Worm (Caenorhabditis elegans): ENCODE data around the gene ags-3.

Gene ags-3

DNA sequence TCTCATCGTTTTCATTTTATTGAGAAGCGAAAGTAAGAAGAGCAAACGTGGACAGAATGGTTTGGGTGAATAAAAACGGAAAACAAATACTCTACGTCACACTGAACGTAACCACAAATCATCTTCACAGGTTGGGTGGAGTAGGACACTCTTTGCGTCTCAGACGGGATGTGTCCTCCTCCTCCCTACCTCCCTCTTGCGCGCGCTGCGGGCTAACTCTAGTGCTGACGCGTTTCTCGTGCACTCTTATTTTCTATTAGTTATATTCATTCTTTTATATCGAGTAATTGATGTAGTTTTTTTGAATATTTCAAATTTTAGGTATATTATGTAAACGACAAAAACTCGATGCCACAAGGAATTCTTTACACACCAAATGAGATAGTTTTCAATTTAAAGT is 59.4 kb downstream of the ags-3 start, which contains the start of gene Y34B4A.7:
Gene Y34B4A.7, plus strand, starts transcription at position 297 of the 400 bp plus-strand sequence.
- TF ChIP-seq nhr-77 (tag; optimal IDR thresholded peaks at IDR 0.05) (no peak), ztf-4 (tag; optimal IDR thresholded peaks at IDR 0.05) (no peak), ztf-11 (tag; optimal IDR thresholded peaks at IDR 0.05) (no peak), nhr-10 (tag; optimal IDR thresholded peaks at IDR 0.05) (no peak), aly-2 (tag; optimal IDR thresholded peaks at IDR 0.05) (no peak), fos-1 (tag; optimal IDR thresholded peaks at IDR 0.05) (peak; percentile 67), mbf-1 (tag; optimal IDR thresholded peaks at IDR 0.05) (no peak), zag-1 (tag; optimal IDR thresholded peaks at IDR 0.05) (no peak), ztf-1 (GFP tag; conservative IDR thresholded peaks at IDR 0.05) (no peak), unc-39 (tag; optimal IDR thresholded peaks at IDR 0.05) (no peak), nhr-6 (tag; optimal IDR thresholded peaks at IDR 0.05) (peak; percentile 17), peb-1 (tag; optimal IDR thresholded peaks at IDR 0.05) (no peak), mdl-1 (tag; optimal IDR thresholded peaks at IDR 0.05) (no peak), F13H6.1 (tag; optimal IDR thresholded peaks at IDR 0.05) (peak; percentile 82), sma-3 (GFP tag; optimal IDR thresholded peaks at IDR 0.05) (peak; percentile 67), alr-1 (tag; optimal IDR thresholded peaks at IDR 0.05) (no peak), sma-9 (GFP tag; optimal IDR thresholded peaks at IDR 0.05) (peak; percentile 81), sma-9 (tag; optimal IDR thresholded peaks at IDR 0.05) (no peak), ama-1 (optimal IDR thresholded peaks at IDR 0.05) (no peak), nhr-25 (tag; optimal IDR thresholded peaks at IDR 0.05) (peak; percentile 72), nhr-237 (tag; optimal IDR thresholded peaks at IDR 0.05) (no peak), lsy-2 (tag; optimal IDR thresholded peaks at IDR 0.05) (peak; percentile 48 to 75), egl-27 (tag; optimal IDR thresholded peaks at IDR 0.05) (peak; percentile 1), lin-39 (tag; optimal IDR thresholded peaks at IDR 0.05) (no peak), ZK546.5 (tag; optimal IDR thresholded peaks at IDR 0.05) (no peak), unc-62 (GFP tag; optimal IDR thresholded peaks at IDR 0.05) (no peak), mab-5 (tag; optimal IDR thresholded peaks at IDR 0.05) (peak; percentile 73), dmd-4 (tag; optimal IDR thresholded peaks at IDR 0.05) (no peak), elt-3 (tag; optimal IDR thresholded peaks at IDR 0.05) (no peak), nhr-11 (tag; optimal IDR thresholded peaks at IDR 0.05) (no peak), unc-55 (GFP tag; optimal IDR thresholded peaks at IDR 0.05) (peak; percentile 76), lin-11 (tag; optimal IDR thresholded peaks at IDR 0.05) (peak; percentile 11), Y55F3AM.14 (GFP tag; optimal IDR thresholded peaks at IDR 0.05) (peak; percentile 29), snpc-4 (tag; optimal IDR thresholded peaks at IDR 0.05) (peak; percentile 7), nhr-23 (tag; optimal IDR thresholded peaks at IDR 0.05) (no peak), R02D3.7 (tag; optimal IDR thresholded peaks at IDR 0.05) (no peak), nhr-12 (tag; optimal IDR thresholded peaks at IDR 0.05) (no peak), crh-2 (tag; optimal IDR thresholded peaks at IDR 0.05) (peak; percentile 75), elt-1 (tag; optimal IDR thresholded peaks at IDR 0.05) (no peak), nhr-21 (tag; optimal IDR thresholded peaks at IDR 0.05) (peak; percentile 12), blmp-1 (tag; optimal IDR thresholded peaks at IDR 0.05; ENCODE audit: insufficient read depth) (peak; percentile 61), nhr-129 (tag; optimal IDR thresholded peaks at IDR 0.05) (peak; percentile 40), C34F6.9 (tag; optimal IDR thresholded peaks at IDR 0.05) (peak; percentile 74), ceh-82 (tag; optimal IDR thresholded peaks at IDR 0.05) (no peak), sem-4 (tag; optimal IDR thresholded peaks at IDR 0.05) (peak; percentile 67), lin-13 (GFP tag; optimal IDR thresholded peaks at IDR 0.05) (peak; percentile 61), gmeb-1 (tag; optimal IDR thresholded peaks at IDR 0.05) (peak; percentile 52), ceh-16 (tag; optimal IDR thresholded peaks at IDR 0.05) (peak; percentile 78), skn-1 (tag; optimal IDR thresholded peaks at IDR 0.05) (no peak)
